Worm (Caenorhabditis elegans) whole organism, early embryonic: ENCODE data around the gene W10G11.2.

ENCODE experiments used
- B0310.2 ChIP-seq: sonication (generic microtip); optimal IDR thresholded peaks from 2 replicates; lab custom pipeline; 2016; ENCODE audit warnings: mild to moderate bottlenecking, missing genetic modification characterization, missing compliant biosample characterization
- F13C5.2 ChIP-seq: sonication (generic microtip); optimal IDR thresholded peaks from 2 replicates; lab custom pipeline; 2017; ENCODE audit warnings: mild to moderate bottlenecking, missing genetic modification characterization, inconsistent platforms, missing compliant biosample characterization
- aly-1 ChIP-seq: sonication (generic microtip); optimal IDR thresholded peaks from 2 replicates; lab custom pipeline; 2016; ENCODE audit warnings: missing genetic modification characterization, missing compliant biosample characterization
- ama-1 ChIP-seq: fragments of 150-350 bp; optimal IDR thresholded peaks from 2 replicates; lab custom pipeline; 2014
- ceh-13 ChIP-seq: fragments of 200-800 bp; sonication (Bioruptor generic); optimal IDR thresholded peaks from 2 replicates; lab custom pipeline; 2018; ENCODE audit warnings: mild to moderate bottlenecking, missing genetic modification characterization, missing compliant biosample characterization
- ceh-36 ChIP-seq: sonication (generic microtip); optimal IDR thresholded peaks from 2 replicates; lab custom pipeline; 2016; ENCODE audit warnings: missing genetic modification characterization, inconsistent platforms, missing compliant biosample characterization
- ets-7 ChIP-seq: sonication (generic microtip); optimal IDR thresholded peaks from 2 replicates; lab custom pipeline; 2016; ENCODE audit warnings: missing genotype, missing genetic modification characterization, missing compliant biosample characterization
- flt-1 ChIP-seq: fragments of 200-800 bp; sonication (Bioruptor generic); IDR thresholded peaks from 2 replicates; pipeline ENCODE4 v1.3.6; 2022; ENCODE audit warnings: missing genetic modification characterization, missing compliant biosample characterization
- hmbx-1 ChIP-seq: sonication (generic microtip); optimal IDR thresholded peaks from 2 replicates; lab custom pipeline; 2016; ENCODE audit warnings: mild to moderate bottlenecking, missing genetic modification characterization, missing compliant biosample characterization
- hmg-4 ChIP-seq: fragments of 200-800 bp; sonication (Bioruptor generic); optimal IDR thresholded peaks from 2 replicates; lab custom pipeline; 2018; ENCODE audit warnings: mild to moderate bottlenecking, missing genetic modification characterization, missing compliant biosample characterization
- hnd-1 ChIP-seq: sonication (generic microtip); optimal IDR thresholded peaks from 2 replicates; lab custom pipeline; 2016; ENCODE audit warnings: missing genetic modification characterization, missing compliant biosample characterization
- pes-1 ChIP-seq: fragments of 200-800 bp; sonication (Bioruptor generic); IDR thresholded peaks from 2 replicates; pipeline ENCODE4 v1.3.6; 2022; ENCODE audit warnings: missing genetic modification reagents, missing genetic modification characterization, missing compliant biosample characterization
- scrt-1 ChIP-seq: fragments of 200-800 bp; sonication (Bioruptor generic); IDR thresholded peaks from 2 replicates; pipeline ENCODE4 v1.3.6; 2022; ENCODE audit warnings: missing genetic modification characterization, missing compliant biosample characterization
- sea-1 ChIP-seq: fragments of 200-800 bp; sonication (Bioruptor generic); conservative IDR thresholded peaks from 2 replicates; pipeline ENCODE4 v1.3.6; 2022; ENCODE audit warnings: missing genetic modification characterization, missing compliant biosample characterization
- tbx-11 ChIP-seq: fragments of 200-800 bp; sonication (Bioruptor generic); IDR thresholded peaks from 2 replicates; pipeline ENCODE4 v1.3.6; 2022; ENCODE audit warnings: missing genetic modification characterization, missing compliant biosample characterization
- tbx-37 ChIP-seq: fragments of 200-800 bp; sonication (Bioruptor generic); conservative IDR thresholded peaks from 2 replicates; pipeline ENCODE4 v1.3.6; 2022; ENCODE audit warnings: missing genetic modification reagents, missing genetic modification characterization, missing compliant biosample characterization
- tra-4 ChIP-seq: sonication (generic microtip); optimal IDR thresholded peaks from 2 replicates; lab custom pipeline; 2017; ENCODE audit warnings: missing genetic modification characterization, missing compliant biosample characterization

The W10G11.2 gene

DNA sequence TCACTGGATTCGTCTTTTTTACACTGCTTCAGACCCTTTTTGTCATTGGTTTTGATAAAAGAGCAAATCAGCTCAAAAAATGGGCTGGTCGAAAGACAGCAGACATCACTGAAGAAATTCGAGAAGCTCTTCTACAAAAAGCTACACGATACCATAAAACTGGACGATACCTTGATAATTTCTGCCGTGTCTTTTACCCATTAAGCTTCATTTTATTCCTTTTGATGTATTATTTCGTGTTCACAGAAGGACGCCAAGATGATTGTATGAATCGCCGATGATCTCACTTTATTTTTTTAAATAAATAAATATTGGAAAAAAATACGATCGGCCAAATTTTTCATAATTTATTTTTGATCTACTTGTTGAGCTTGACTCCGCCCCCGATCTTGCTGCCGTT lies 5.6 kb upstream of the W10G11.2 start:
- TF ChIP-seq ama-1 (lab: Kevin White, UChicago): no peak
- no peak for TF ChIP-seq ets-7
- no peak for TF ChIP-seq B0310.2 (tag; lab: Kevin White, UChicago)
- no peak for TF ChIP-seq pes-1 (GFP tag; lab: Robert Waterston, UW)

DNA sequence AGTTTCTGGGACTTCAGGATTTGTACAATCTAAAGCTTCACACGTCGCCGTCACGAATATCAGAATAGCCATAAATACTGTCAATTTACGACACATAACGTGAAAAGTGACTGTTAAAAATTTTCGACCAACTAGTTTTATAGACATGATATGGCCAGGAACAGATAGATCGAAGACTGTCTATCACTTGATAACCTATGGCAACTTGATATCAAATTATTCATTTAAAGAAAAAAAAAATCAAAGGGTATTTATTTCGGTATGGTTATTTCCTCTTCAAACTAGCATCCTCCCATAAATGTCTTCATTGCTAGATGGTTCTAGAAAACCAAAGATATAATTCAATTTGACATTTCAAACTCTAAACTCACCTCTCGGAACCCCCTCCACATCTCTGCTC lies 958 bp upstream of the W10G11.2 start, which contains the start of gene W10G11.3:
W10G11.3 (minus strand) TSS at position 101 of the 400 bp plus-strand sequence.
- TF ChIP-seq sea-1 (GFP tag; lab: Robert Waterston, UW) (no peak), ceh-36 (tag; lab: Kevin White, UChicago) (no peak), ceh-13 (GFP tag; lab: Kevin White, UChicago) (no peak), scrt-1 (GFP tag; lab: Robert Waterston, UW) (no peak), tra-4 (tag; lab: Kevin White, UChicago) (no peak), pes-1 (GFP tag; lab: Robert Waterston, UW) (no peak), ets-7 (no peak), flt-1 (GFP tag; lab: Robert Waterston, UW) (no peak)

DNA sequence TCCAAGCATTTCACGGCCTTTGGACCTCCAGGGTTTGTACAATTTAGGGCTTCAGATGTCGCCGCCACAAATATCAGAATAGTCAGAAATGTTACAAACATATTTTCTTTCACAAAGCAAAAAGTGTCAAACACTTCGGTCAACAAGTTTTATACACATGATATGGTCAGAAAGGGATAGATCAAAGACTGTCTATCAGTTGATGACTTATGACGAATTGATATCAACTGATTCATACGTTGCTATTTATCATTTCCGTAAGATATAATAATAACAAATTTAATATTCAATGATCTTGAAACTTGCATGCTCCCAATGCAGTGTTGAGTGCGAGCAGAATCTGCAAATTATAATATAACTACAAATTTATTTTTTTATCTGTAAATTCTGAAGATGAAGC lies 869 bp downstream of the W10G11.2 start, which contains the start of gene W10G11.1:
W10G11.1 (minus strand) TSS at position 101 of the 400 bp plus-strand sequence.
- TF ChIP-seq B0310.2 (tag; lab: Kevin White, UChicago) (no peak), ceh-36 (tag; lab: Kevin White, UChicago) (no peak), ets-7 (no peak), ceh-13 (GFP tag; lab: Kevin White, UChicago) (no peak), tra-4 (tag; lab: Kevin White, UChicago) (no peak), tbx-11 (GFP tag; lab: Robert Waterston, UW) (no peak), pes-1 (GFP tag; lab: Robert Waterston, UW) (no peak), tbx-37 (no peak), flt-1 (GFP tag; lab: Robert Waterston, UW) (no peak), aly-1 (tag; lab: Kevin White, UChicago) (no peak)

DNA sequence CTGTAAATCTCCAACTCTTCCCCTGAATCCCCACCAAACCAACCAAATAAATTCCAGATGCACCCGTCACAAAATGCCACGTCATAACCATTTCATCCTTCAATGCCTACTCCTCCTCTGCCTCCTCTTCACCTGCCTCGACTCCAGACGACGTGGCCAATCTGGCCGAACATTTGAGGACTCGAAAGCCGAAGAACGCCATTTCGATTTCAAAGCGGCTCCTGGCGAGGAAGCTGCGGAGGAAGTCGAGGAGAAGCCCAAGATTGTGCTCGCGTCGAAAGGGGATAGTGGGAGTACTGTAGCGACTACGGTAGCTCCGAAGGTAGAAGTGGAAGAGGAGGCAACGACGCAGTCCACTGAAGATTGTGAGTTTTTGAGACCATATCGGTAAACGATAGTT lies 4.0 kb downstream of the W10G11.2 start, which contains the start of gene lgc-45:
lgc-45 (plus strand) TSS at position 56 of the 400 bp plus-strand sequence.
- no peak for TF ChIP-seq scrt-1 (GFP tag; lab: Robert Waterston, UW)
- no peak for TF ChIP-seq hmg-4

DNA sequence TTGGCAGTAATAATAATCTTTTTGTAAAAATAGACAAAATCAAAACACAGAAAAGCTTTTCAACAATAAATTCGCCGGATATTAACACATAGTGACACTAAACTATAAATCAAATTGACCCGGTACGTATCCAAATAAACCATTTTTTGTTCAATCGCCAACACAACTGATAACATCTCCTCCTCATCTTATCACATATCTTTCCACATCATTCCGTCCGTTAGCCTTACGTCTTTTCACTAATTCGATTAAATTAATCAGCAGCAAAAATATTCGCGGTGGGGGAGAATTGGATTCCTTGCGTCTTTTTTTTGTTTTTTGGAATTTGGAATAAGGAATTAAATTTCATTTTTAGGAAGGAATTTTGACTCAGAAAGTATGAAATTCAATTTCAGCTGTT lies 4.9 kb downstream of the W10G11.2 start:
- no peak for TF ChIP-seq sea-1 (GFP tag; lab: Robert Waterston, UW)
- no peak for TF ChIP-seq pes-1 (GFP tag; lab: Robert Waterston, UW)
- no peak for TF ChIP-seq aly-1 (tag; lab: Kevin White, UChicago)

DNA sequence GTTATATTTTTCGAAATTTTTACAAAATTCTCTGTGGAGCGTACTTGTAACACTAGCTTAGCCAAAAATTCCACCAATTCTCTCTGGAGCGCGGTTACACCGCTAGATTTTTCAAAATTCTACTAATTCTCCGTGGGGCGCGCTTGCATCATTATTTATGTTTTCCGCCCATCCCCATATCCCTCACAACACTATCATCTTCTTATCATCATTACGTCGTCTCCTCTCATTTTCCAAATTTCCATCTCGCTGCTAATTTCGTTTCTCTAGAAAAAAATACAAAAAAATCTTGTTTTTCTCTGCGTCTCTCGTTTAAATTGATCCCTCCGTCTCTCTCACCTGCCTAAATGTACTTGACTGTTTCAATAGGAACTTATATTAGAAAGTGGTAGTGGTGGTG lies 6.2 kb downstream of the W10G11.2 start:
- TF ChIP-seq tra-4 (tag; lab: Kevin White, UChicago): no peak
- no peak for TF ChIP-seq pes-1 (GFP tag; lab: Robert Waterston, UW)
- no peak for TF ChIP-seq sea-1 (GFP tag; lab: Robert Waterston, UW)
- no peak for TF ChIP-seq ceh-13 (GFP tag; lab: Kevin White, UChicago)
- TF ChIP-seq aly-1 (tag; lab: Kevin White, UChicago): no peak
- no peak for TF ChIP-seq ama-1 (lab: Kevin White, UChicago)
- TF ChIP-seq flt-1 (GFP tag; lab: Robert Waterston, UW): no peak
- TF ChIP-seq scrt-1 (GFP tag; lab: Robert Waterston, UW): no peak
- no peak for TF ChIP-seq hmg-4
- no peak for TF ChIP-seq tbx-37
- TF ChIP-seq F13C5.2: no peak
- TF ChIP-seq tbx-11 (GFP tag; lab: Robert Waterston, UW): no peak
- no peak for TF ChIP-seq B0310.2 (tag; lab: Kevin White, UChicago)
- TF ChIP-seq hmbx-1 (tag; lab: Kevin White, UChicago): no peak
- no peak for TF ChIP-seq ets-7

DNA sequence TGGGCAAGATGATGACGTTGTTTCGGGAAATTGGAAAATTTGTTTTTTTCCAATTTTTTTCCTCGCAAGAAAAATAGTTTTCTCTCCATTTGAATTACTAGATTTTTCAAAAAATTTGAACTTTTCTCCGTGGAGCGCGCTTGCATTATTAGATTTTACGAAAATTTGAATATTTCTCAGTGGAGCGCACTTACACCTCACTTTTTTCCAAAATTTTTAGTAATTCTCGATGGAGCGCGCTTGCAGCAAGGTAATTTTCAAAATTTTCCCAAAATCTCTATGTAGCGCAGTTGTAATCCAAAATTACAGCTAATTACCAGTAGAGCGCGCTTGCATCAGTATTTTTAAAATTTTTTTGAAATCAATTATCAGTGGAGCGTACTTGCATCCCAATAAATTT lies 6.8 kb downstream of the W10G11.2 start:
- TF ChIP-seq tra-4 (tag; lab: Kevin White, UChicago): no peak
- TF ChIP-seq flt-1 (GFP tag; lab: Robert Waterston, UW): no peak
- TF ChIP-seq F13C5.2: no peak
- no peak for TF ChIP-seq scrt-1 (GFP tag; lab: Robert Waterston, UW)
- no peak for TF ChIP-seq hnd-1 (tag; lab: Kevin White, UChicago)
- no peak for TF ChIP-seq ceh-13 (GFP tag; lab: Kevin White, UChicago)
- no peak for TF ChIP-seq sea-1 (GFP tag; lab: Robert Waterston, UW)
- no peak for TF ChIP-seq aly-1 (tag; lab: Kevin White, UChicago)
- no peak for TF ChIP-seq hmg-4
- no peak for TF ChIP-seq tbx-11 (GFP tag; lab: Robert Waterston, UW)
- no peak for TF ChIP-seq ceh-36 (tag; lab: Kevin White, UChicago)
- TF ChIP-seq tbx-37: no peak
- TF ChIP-seq ama-1 (lab: Kevin White, UChicago): no peak
- no peak for TF ChIP-seq B0310.2 (tag; lab: Kevin White, UChicago)
- no peak for TF ChIP-seq hmbx-1 (tag; lab: Kevin White, UChicago)
- TF ChIP-seq pes-1 (GFP tag; lab: Robert Waterston, UW): no peak
- TF ChIP-seq ets-7: no peak

DNA sequence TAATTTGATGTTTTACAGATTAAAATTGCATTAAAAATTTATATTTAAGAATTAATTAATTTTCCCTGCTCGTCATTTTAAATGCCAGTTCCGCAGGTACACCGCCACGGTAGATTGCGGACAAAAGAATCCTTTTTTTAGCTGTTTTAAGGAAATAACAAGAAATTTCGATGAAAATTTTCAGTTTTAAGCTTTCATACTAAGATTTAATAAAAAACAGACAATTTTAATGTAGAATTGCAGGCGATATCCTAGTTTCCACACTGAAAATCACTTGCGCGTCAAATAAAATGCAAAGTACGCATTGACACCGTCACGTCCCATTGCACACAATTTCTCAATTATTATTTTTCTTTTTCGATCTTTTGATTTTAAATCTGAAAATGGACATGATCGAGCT lies 8.0 kb downstream of the W10G11.2 start, which contains the start of gene dnc-3:
dnc-3 (plus strand) TSS at position 272 of the 400 bp plus-strand sequence.
- TF ChIP-seq sea-1 (GFP tag; lab: Robert Waterston, UW) (no peak), F13C5.2 (peak; percentile 40)

DNA sequence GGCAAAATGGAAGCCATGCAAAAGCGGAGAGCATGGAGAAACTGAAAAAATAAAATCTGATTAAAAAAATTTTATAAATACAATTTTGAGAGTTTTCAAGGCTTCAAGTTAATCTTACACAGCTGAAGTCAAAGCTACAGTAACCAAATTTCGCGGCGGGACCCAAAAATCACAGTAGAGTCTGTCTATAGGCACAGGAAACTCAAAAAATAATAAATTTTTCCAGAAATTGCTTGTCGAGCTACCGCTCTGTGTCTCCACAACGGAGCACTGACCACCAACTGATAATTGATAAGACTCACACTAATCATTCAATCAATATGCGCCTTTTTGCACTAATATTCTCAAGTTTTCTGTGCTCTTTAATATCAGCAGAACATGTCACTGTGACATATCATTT lies 11.1 kb downstream of the W10G11.2 start, which contains the start of gene W10G11.19:
W10G11.19 (plus strand) TSS at position 301 of the 400 bp plus-strand sequence.
- TF ChIP-seq ama-1 (lab: Kevin White, UChicago): no peak
- TF ChIP-seq aly-1 (tag; lab: Kevin White, UChicago): no peak
- no peak for TF ChIP-seq ceh-13 (GFP tag; lab: Kevin White, UChicago)
- TF ChIP-seq pes-1 (GFP tag; lab: Robert Waterston, UW): no peak
- TF ChIP-seq hnd-1 (tag; lab: Kevin White, UChicago): no peak
- TF ChIP-seq tbx-11 (GFP tag; lab: Robert Waterston, UW): no peak
